Worm (Caenorhabditis elegans) whole organism, midembryonic: ENCODE data around the gene F29C12.6.

Experiments
- T22C8.4 ChIP-seq: fragments of 200-800 bp; sonication (Bioruptor generic); IDR thresholded peaks from 2 replicates; pipeline ENCODE4 v1.3.6; 2022; ENCODE audit warnings: missing genetic modification characterization, missing compliant biosample characterization
- cog-1 ChIP-seq: sonication (generic microtip); optimal IDR thresholded peaks from 2 replicates; lab custom pipeline; 2016; ENCODE audit warnings: missing genetic modification characterization, missing compliant biosample characterization
- flt-1 ChIP-seq: fragments of 200-800 bp; sonication (Bioruptor generic); IDR thresholded peaks from 2 replicates; pipeline ENCODE4 v1.3.6; 2022; ENCODE audit warnings: missing genetic modification characterization, missing compliant biosample characterization
- klf-2 ChIP-seq: fragments of 200-800 bp; sonication (Bioruptor generic); conservative IDR thresholded peaks from 2 replicates; pipeline ENCODE4 v1.3.6; 2022; ENCODE audit warnings: missing genetic modification reagents, missing genetic modification characterization, missing compliant biosample characterization
- med-1 ChIP-seq: sonication (generic microtip); optimal IDR thresholded peaks from 2 replicates; lab custom pipeline; 2017; ENCODE audit warnings: missing genetic modification characterization, mild to moderate bottlenecking, missing compliant biosample characterization, antibody characterized with exemption, missing genetic modification reagents; ENCODE audit not compliant: insufficient read depth
- ref-1 ChIP-seq: fragments of 200-800 bp; sonication (Bioruptor generic); conservative IDR thresholded peaks from 2 replicates; pipeline ENCODE4 v1.3.6; 2022; ENCODE audit warnings: missing genetic modification reagents, missing genetic modification characterization, missing compliant biosample characterization
- tab-1 ChIP-seq: fragments of 200-800 bp; sonication (Bioruptor generic); IDR thresholded peaks from 2 replicates; pipeline ENCODE4 v1.3.6; 2022; ENCODE audit warnings: missing genetic modification characterization, missing compliant biosample characterization
- ztf-29 ChIP-seq: fragments of 200-800 bp; sonication (Bioruptor generic); IDR thresholded peaks from 2 replicates; pipeline ENCODE4 v1.3.6; 2022; ENCODE audit warnings: missing genetic modification reagents, missing genetic modification characterization, missing compliant biosample characterization

DNA sequence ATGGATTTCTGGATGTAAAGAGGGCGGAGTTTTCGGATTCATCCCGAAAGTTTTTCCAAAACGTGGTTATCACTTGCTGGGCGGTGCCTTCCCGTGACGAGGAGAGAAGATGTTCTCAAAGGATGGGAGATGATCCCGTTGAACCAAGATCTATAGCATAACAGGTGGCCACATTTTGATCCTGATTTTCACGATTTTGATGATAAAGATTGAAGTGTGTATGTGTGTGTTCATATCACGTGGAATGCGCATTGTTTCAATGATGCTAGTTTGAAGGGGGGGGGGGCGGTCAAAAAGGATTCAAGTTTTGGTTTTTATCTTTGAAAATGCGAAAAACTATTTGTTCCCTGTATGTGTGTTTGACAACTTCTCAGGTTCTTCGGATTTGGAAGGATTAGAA is 15.5 kb downstream of the F29C12.6 start, which contains the start of gene mltn-1:
- TF ChIP-seq klf-2 (GFP tag; lab: Robert Waterston, UW) (no peak), flt-1 (GFP tag; lab: Robert Waterston, UW) (no peak), cog-1 (tag; lab: Kevin White, UChicago) (no peak), T22C8.4 (GFP tag; lab: Robert Waterston, UW) (no peak), ref-1 (GFP tag; lab: Robert Waterston, UW) (no peak), med-1 (no peak), ztf-29 (GFP tag; lab: Robert Waterston, UW) (no peak), tab-1 (GFP tag; lab: Robert Waterston, UW) (no peak)
